Fruit fly (Drosophila melanogaster) whole organism, adult: ENCODE results near the gene pps.
A peak's percentile ranks its signal among the peaks of the same experiment; 100 is the strongest.

ENCODE experiments used
- CG11617 ChIP-seq: fragments of 200-800 bp; sonication (Bioruptor generic); optimal IDR thresholded peaks from 2 replicates; lab custom pipeline; 2017; ENCODE audit warnings: mild to moderate bottlenecking, missing biosample characterization, missing genetic modification reagents, missing genetic modification characterization
- CG12768 ChIP-seq: fragments of 200-800 bp; sonication (Bioruptor generic); optimal IDR thresholded peaks from 2 replicates; lab custom pipeline; 2017; ENCODE audit warnings: missing biosample characterization, missing genetic modification characterization, mild to moderate bottlenecking, moderate library complexity, missing genetic modification reagents
- CG14711 ChIP-seq: fragments of 200-800 bp; sonication (Bioruptor generic); optimal IDR thresholded peaks from 2 replicates; lab custom pipeline; 2018; ENCODE audit warnings: missing biosample characterization, mild to moderate bottlenecking, missing genetic modification characterization, moderate library complexity
- CG1620 ChIP-seq: fragments of 200-800 bp; sonication (Bioruptor generic); optimal IDR thresholded peaks from 2 replicates; lab custom pipeline; 2016; ENCODE audit warnings: missing biosample characterization, missing genetic modification characterization
- CG33017 ChIP-seq: fragments of 200-800 bp; sonication (Bioruptor generic); optimal IDR thresholded peaks from 2 replicates; lab custom pipeline; 2018; ENCODE audit warnings: missing biosample characterization, mild to moderate bottlenecking, missing genetic modification characterization, moderate library complexity
- CG5204 ChIP-seq: fragments of 200-800 bp; sonication (Bioruptor generic); optimal IDR thresholded peaks from 2 replicates; lab custom pipeline; 2016; ENCODE audit warnings: missing biosample characterization, missing genetic modification characterization
- CG7045 ChIP-seq: fragments of 200-800 bp; sonication (Bioruptor generic); optimal IDR thresholded peaks from 2 replicates; lab custom pipeline; 2017; ENCODE audit warnings: missing biosample characterization, mild to moderate bottlenecking, missing genetic modification characterization
- CG7101 ChIP-seq: fragments of 200-800 bp; sonication (Bioruptor generic); optimal IDR thresholded peaks from 2 replicates; lab custom pipeline; 2018; ENCODE audit warnings: missing biosample characterization, mild to moderate bottlenecking, missing genetic modification characterization, moderate library complexity
- Clk ChIP-seq: fragments of 200-800 bp; sonication (Bioruptor generic); optimal IDR thresholded peaks from 2 replicates; lab custom pipeline; 2017; ENCODE audit warnings: missing biosample characterization, missing genetic modification characterization
- Crg-1 ChIP-seq: fragments of 200-800 bp; sonication (Bioruptor generic); optimal IDR thresholded peaks from 2 replicates; lab custom pipeline; 2016; ENCODE audit warnings: missing biosample characterization, missing genetic modification characterization
- Hr96 ChIP-seq: fragments of 200-800 bp; sonication (Bioruptor generic); optimal IDR thresholded peaks from 2 replicates; lab custom pipeline; 2016; ENCODE audit warnings: missing biosample characterization, missing genetic modification characterization
- Mnt ChIP-seq: fragments of 200-800 bp; sonication (Bioruptor generic); optimal IDR thresholded peaks from 2 replicates; lab custom pipeline; 2016; ENCODE audit warnings: missing biosample characterization, mild to moderate bottlenecking, missing genetic modification characterization
- bab1 ChIP-seq: fragments of 200-800 bp; sonication (Bioruptor generic); optimal IDR thresholded peaks from 3 replicates; lab custom pipeline; 2019; ENCODE audit warnings: missing biosample characterization, mild to moderate bottlenecking, missing genetic modification characterization, moderate library complexity
- cic ChIP-seq: fragments of 200-800 bp; sonication (Bioruptor generic); optimal IDR thresholded peaks from 2 replicates; lab custom pipeline; 2017; ENCODE audit warnings: missing biosample characterization, mild to moderate bottlenecking, missing genetic modification characterization, moderate library complexity
- cnc ChIP-seq, 2 experiments: fragments of >200 bp; optimal IDR thresholded peaks; 2 replicates each; lab custom pipeline; 2017
- kay ChIP-seq: fragments of 200-800 bp; sonication (Bioruptor generic); peaks from one replicate; lab custom pipeline; 2016; ENCODE audit warnings: missing biosample characterization, missing genetic modification characterization, borderline replicate concordance
- ovo ChIP-seq: fragments of 200-800 bp; sonication (Bioruptor generic); optimal IDR thresholded peaks from 2 replicates; lab custom pipeline; 2016; ENCODE audit warnings: missing biosample characterization, missing genetic modification characterization
- pad ChIP-seq: fragments of 200-800 bp; sonication (Bioruptor generic); optimal IDR thresholded peaks from 3 replicates; lab custom pipeline; 2017; ENCODE audit warnings: missing biosample characterization, missing genetic modification characterization, mild to moderate bottlenecking, moderate library complexity, missing genetic modification reagents
- tj ChIP-seq: fragments of 200-800 bp; sonication (Bioruptor generic); optimal IDR thresholded peaks from 3 replicates; lab custom pipeline; 2017; ENCODE audit warnings: missing biosample characterization, mild to moderate bottlenecking, missing genetic modification characterization, moderate library complexity
- toe ChIP-seq: fragments of 200-800 bp; sonication (Bioruptor generic); optimal IDR thresholded peaks from 2 replicates; lab custom pipeline; 2016; ENCODE audit warnings: missing biosample characterization, missing genetic modification characterization

Gene pps

DNA sequence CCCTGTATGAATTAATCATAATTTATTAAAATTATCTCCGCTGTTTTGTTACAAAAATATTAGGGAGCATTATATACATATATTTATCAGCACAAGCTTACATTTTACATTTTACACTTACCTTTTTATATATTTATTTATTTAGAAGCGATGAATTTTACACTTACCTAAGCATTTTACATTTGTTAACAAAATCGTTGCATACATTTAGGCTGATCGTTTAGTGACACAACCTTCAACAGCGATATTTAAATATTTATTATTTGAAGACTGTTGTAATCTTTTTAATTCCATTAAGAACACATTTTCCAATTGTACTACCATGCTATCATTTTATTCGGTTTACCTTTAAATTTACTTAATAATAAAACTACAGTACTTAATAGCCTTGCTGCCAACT lies 29.8 kb upstream of the pps start:
- no peak for TF ChIP-seq CG33017 (tag; lab: Kevin White, UChicago)
- no peak for TF ChIP-seq Mnt (GFP tag; lab: Kevin White, UChicago)
- TF ChIP-seq CG12768 (GFP tag; lab: Kevin White, UChicago): no peak
- no peak for TF ChIP-seq pad (GFP tag; lab: Kevin White, UChicago)
- TF ChIP-seq kay (GFP tag; lab: Kevin White, UChicago): peak; percentile 95
- no peak for TF ChIP-seq CG11617 (GFP tag; lab: Kevin White, UChicago)
- TF ChIP-seq ovo (GFP tag; lab: Kevin White, UChicago): no peak
- TF ChIP-seq bab1: peak; percentile 14
- no peak for TF ChIP-seq tj (GFP tag; lab: Kevin White, UChicago)
- no peak for TF ChIP-seq toe (GFP tag; lab: Kevin White, UChicago)
- TF ChIP-seq CG14711: no peak
- no peak for TF ChIP-seq cnc (optimal IDR thresholded peaks at IDR 0.05; lab: Kevin White, UChicago)

DNA sequence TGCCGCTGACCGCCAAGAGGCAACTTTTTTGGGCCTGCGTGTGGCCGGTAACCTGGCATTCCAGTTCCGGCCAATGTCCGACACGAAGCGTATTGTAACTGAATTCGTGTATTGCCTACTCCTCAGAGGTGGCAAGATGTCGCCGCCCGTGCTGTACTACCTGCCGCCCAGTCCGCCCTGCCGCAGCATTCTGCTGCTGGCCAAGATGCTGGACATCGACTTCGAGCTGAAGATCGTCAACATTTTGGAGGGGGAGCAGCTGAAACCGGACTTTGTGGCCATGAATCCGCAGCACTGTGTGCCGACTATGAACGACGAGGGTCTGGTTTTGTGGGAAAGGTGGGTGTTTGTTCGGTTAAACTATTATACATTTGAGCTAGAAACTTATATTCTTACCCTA lies 29.4 kb upstream of the pps start:
- TF ChIP-seq pad (GFP tag; lab: Kevin White, UChicago) (no peak), ovo (GFP tag; lab: Kevin White, UChicago) (no peak), bab1 (no peak)

DNA sequence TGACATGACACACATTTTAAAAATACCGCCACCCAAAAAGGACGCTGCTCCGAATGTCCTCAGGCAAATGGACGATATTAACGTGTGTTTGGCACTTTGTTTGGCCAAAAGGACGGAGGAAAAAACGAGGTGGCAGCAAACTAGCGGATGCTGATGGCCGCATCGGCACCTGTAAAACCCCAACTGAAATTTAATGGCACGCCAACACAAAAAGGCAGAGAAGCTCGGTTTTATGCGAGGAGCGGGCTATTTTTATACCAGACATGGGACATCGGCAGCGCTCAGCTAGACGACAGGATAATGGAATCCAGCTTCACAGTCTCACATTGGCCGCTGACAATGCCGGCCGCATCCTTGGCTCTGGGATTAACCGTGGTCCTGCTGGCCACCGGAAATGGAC lies 27.7 kb upstream of the pps start, which contains the start of gene Sol1:
Gene Sol1 (plus strand): TSS at position 301 of the 400 bp plus-strand sequence.
- TF ChIP-seq CG5204 (GFP tag; lab: Kevin White, UChicago) (no peak), CG1620 (no peak), tj (GFP tag; lab: Kevin White, UChicago) (no peak), Hr96 (GFP tag; lab: Kevin White, UChicago) (no peak), cnc (optimal IDR thresholded peaks at IDR 0.05; lab: Kevin White, UChicago) (no peak), CG7101 (no peak), CG11617 (GFP tag; lab: Kevin White, UChicago) (no peak), Clk (GFP tag; lab: Kevin White, UChicago) (no peak), toe (GFP tag; lab: Kevin White, UChicago) (no peak), pad (GFP tag; lab: Kevin White, UChicago) (no peak), Crg-1 (GFP tag; lab: Kevin White, UChicago) (no peak), CG14711 (no peak), CG12768 (GFP tag; lab: Kevin White, UChicago) (no peak), bab1 (no peak), CG7045 (GFP tag; lab: Kevin White, UChicago) (no peak), kay (GFP tag; lab: Kevin White, UChicago) (no peak), Mnt (GFP tag; lab: Kevin White, UChicago) (no peak), CG33017 (tag; lab: Kevin White, UChicago) (no peak), cic (no peak)

DNA sequence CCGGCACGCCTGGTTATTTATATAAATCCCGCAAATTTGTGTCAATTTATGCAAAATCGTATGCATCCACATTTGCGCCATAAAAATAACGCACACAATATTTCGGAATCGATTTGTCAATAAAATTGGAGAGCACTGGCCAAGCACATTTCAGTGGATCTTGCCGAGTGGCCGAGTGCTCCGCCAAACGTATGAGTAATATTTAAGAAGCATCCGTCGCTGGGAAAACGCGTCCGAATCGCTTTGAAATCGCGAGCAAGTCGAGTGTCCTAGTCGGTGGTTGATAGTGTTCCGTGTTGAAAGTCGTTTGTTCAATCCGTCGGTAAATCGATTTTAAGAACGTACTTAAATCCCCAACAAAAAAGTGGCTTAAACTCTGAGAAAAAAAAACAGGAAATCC lies 26.7 kb upstream of the pps start, which contains the start of gene CG33098:
Gene CG33098 (plus strand): TSS at position 224 of the 400 bp plus-strand sequence.
- no peak for TF ChIP-seq Crg-1 (GFP tag; lab: Kevin White, UChicago)
- no peak for TF ChIP-seq CG7045 (GFP tag; lab: Kevin White, UChicago)
- no peak for TF ChIP-seq ovo (GFP tag; lab: Kevin White, UChicago)
- no peak for TF ChIP-seq CG33017 (tag; lab: Kevin White, UChicago)
- TF ChIP-seq CG1620: no peak
- no peak for TF ChIP-seq tj (GFP tag; lab: Kevin White, UChicago)
- TF ChIP-seq Clk (GFP tag; lab: Kevin White, UChicago): no peak
- TF ChIP-seq CG7101: no peak
- no peak for TF ChIP-seq CG12768 (GFP tag; lab: Kevin White, UChicago)
- TF ChIP-seq CG11617 (GFP tag; lab: Kevin White, UChicago): no peak
- no peak for TF ChIP-seq pad (GFP tag; lab: Kevin White, UChicago)
- TF ChIP-seq Mnt (GFP tag; lab: Kevin White, UChicago): no peak

DNA sequence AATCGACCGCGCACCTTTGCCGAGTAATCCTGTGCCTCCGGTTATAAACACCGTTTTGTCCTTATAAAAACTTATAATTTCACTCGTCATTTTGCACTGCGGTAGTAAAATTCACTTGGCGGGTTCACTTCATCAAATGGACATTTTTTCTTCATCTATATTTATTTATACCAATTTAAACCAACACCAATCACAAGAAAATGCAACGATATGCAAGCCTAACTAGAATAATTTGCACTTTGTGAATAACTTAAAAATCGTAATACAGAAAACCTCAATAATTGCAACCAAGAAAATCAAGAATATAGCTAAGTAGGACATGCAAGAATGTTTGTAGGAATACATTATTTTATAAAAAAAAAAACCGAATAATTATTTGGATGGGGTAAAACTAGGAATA lies 17.7 kb upstream of the pps start, which contains the start of the genes CG10096 and CG10097:
Gene CG10096 (minus strand): TSS at position 101 of the 400 bp plus-strand sequence.
Gene CG10097 (minus strand): TSS at position 101 of the 400 bp plus-strand sequence.
- TF ChIP-seq Hr96 (GFP tag; lab: Kevin White, UChicago): no peak
- no peak for TF ChIP-seq tj (GFP tag; lab: Kevin White, UChicago)
- no peak for TF ChIP-seq cnc (optimal IDR thresholded peaks at IDR 0.05; lab: Kevin White, UChicago)
- no peak for TF ChIP-seq Mnt (GFP tag; lab: Kevin White, UChicago)
- peak; percentile 75 for TF ChIP-seq kay (GFP tag; lab: Kevin White, UChicago)

DNA sequence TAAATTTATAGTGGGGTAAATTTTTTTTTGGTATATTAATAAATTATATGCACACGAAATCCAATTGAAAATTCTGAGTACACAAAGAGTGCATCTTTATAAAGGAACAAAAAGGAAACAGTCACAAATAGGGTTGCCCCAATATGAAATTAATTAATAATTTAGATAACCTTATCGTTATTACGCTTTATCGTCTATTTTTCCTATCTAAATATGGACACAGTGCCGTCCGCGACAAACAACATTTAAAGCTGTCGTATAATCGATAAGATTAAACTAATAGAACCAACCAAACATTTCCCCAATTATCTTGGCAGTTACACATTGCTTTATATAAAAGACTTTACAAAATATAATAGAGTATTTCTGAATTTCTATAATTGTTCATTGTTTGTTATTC lies 15.6 kb upstream of the pps start:
- TF ChIP-seq Crg-1 (GFP tag; lab: Kevin White, UChicago) (no peak), CG7045 (GFP tag; lab: Kevin White, UChicago) (peak; percentile 49), bab1 (no peak), Hr96 (GFP tag; lab: Kevin White, UChicago) (no peak), Clk (GFP tag; lab: Kevin White, UChicago) (no peak), CG12768 (GFP tag; lab: Kevin White, UChicago) (no peak), kay (GFP tag; lab: Kevin White, UChicago) (peak; percentile 88), cnc (optimal IDR thresholded peaks at IDR 0.05; lab: Kevin White, UChicago) (no peak), CG7101 (no peak), CG14711 (peak; percentile 7), pad (GFP tag; lab: Kevin White, UChicago) (no peak), ovo (GFP tag; lab: Kevin White, UChicago) (no peak), CG5204 (GFP tag; lab: Kevin White, UChicago) (no peak), Mnt (GFP tag; lab: Kevin White, UChicago) (no peak), cic (no peak), toe (GFP tag; lab: Kevin White, UChicago) (no peak), CG33017 (tag; lab: Kevin White, UChicago) (no peak), CG1620 (no peak)
